Worm (Caenorhabditis elegans): ENCODE measurements around the gene C28G1.10.
A peak's percentile ranks its signal among the peaks of the same experiment; 100 is the strongest.

The C28G1.10 gene

ce11 chrX:8805475-8805874, 41.4 kb upstream of the C28G1.10 start:
- TF ChIP-seq php-3 (GFP tag; IDR thresholded peaks at IDR 0.05) (no peak), gei-8 (GFP tag; optimal IDR thresholded peaks at IDR 0.05) (no peak), hlh-11 (tag; optimal IDR thresholded peaks at IDR 0.05) (no peak), cey-2 (tag; optimal IDR thresholded peaks at IDR 0.05; ENCODE audit: borderline replicate concordance, insufficient read depth) (no peak), F44E2.7 (GFP tag; IDR thresholded peaks at IDR 0.05) (no peak), ztf-11 (tag; optimal IDR thresholded peaks at IDR 0.05) (no peak), spr-3 (GFP tag; optimal IDR thresholded peaks at IDR 0.05) (no peak), ceh-28 (tag; optimal IDR thresholded peaks at IDR 0.05) (no peak), aha-1 (tag) (peak; percentile 71), ceh-62 (tag; optimal IDR thresholded peaks at IDR 0.05) (no peak), F26F4.8 (GFP tag; conservative IDR thresholded peaks at IDR 0.05) (no peak), pqm-1 (tag; optimal IDR thresholded peaks at IDR 0.05) (no peak), nhr-42 (GFP tag; IDR thresholded peaks at IDR 0.05) (no peak), lin-15B (tag; optimal IDR thresholded peaks at IDR 0.05) (no peak), dmd-6 (GFP tag; IDR thresholded peaks at IDR 0.05) (no peak), unc-39 (tag; optimal IDR thresholded peaks at IDR 0.05) (no peak), lin-39 (tag; optimal IDR thresholded peaks at IDR 0.05) (no peak), nhr-11 (tag; optimal IDR thresholded peaks at IDR 0.05) (no peak), spr-1 (tag; optimal IDR thresholded peaks at IDR 0.05) (no peak), lir-3 (tag; optimal IDR thresholded peaks at IDR 0.05) (no peak), Y5F2A.4 (GFP tag; optimal IDR thresholded peaks at IDR 0.05) (no peak), egl-43 (GFP tag; IDR thresholded peaks at IDR 0.05) (0 out of 2 replicates have a peak, but pooled peaks have one; percentile 20), daf-16 (GFP tag; optimal IDR thresholded peaks at IDR 0.05) (no peak), daf-16 (tag; optimal IDR thresholded peaks at IDR 0.05) (no peak), duxl-1 (tag; optimal IDR thresholded peaks at IDR 0.05; ENCODE audit: poor library complexity) (no peak), lin-1 (GFP tag; IDR thresholded peaks at IDR 0.05) (no peak), set-16 (GFP tag; IDR thresholded peaks at IDR 0.05) (peak; percentile 97)

ce11 chrX:8806070-8806799, 40.7 kb upstream of the C28G1.10 start, which contains the start of gene R04E5.8:
TSS of gene R04E5.8 (minus strand) at chrX:8806120.
- peak; percentile 39 for TF ChIP-seq aha-1 (tag)
- TF ChIP-seq ctbp-1 (GFP tag; IDR thresholded peaks at IDR 0.05): peak; percentile 77
- no peak for TF ChIP-seq ZK337.2 (GFP tag; IDR thresholded peaks at IDR 0.05)
- TF ChIP-seq hlh-30 (tag; optimal IDR thresholded peaks at IDR 0.05; ENCODE audit: insufficient read depth): peak; percentile 84
- peak in 1 of 2 experiments; percentile 78 for TF ChIP-seq mdl-1 (tag; optimal IDR thresholded peaks at IDR 0.05)
- peak; percentile 93 for TF ChIP-seq set-16 (GFP tag; IDR thresholded peaks at IDR 0.05)
- TF ChIP-seq lin-38 (GFP tag; IDR thresholded peaks at IDR 0.05): peak; percentile 25; the same call in 1 of the 2 replicates
- peak in 1 of 2 experiments; percentile 48 for TF ChIP-seq hif-1 (tag; optimal IDR thresholded peaks at IDR 0.05)
- peak; percentile 51 for TF ChIP-seq mep-1 (tag; optimal IDR thresholded peaks at IDR 0.05)
- TF ChIP-seq ceh-20 (GFP tag; IDR thresholded peaks at IDR 0.05): 0 out of 2 replicates have a peak, but pooled peaks have one; percentile 27
- TF ChIP-seq rbr-2 (tag; optimal IDR thresholded peaks at IDR 0.05): peak; percentile 73
- TF ChIP-seq dmd-6 (GFP tag; IDR thresholded peaks at IDR 0.05): 0 out of 2 replicates have a peak, but pooled peaks have one; percentile 14
- TF ChIP-seq ceh-44 (GFP tag; IDR thresholded peaks at IDR 0.05): 0 out of 2 replicates have a peak, but pooled peaks have one; percentile 4
- TF ChIP-seq F37D6.2 (tag; optimal IDR thresholded peaks at IDR 0.05): peak; percentile 38
- peak; percentile 77; the same call in 1 of the 2 replicates for TF ChIP-seq egl-43 (GFP tag; IDR thresholded peaks at IDR 0.05)
- TF ChIP-seq php-3 (GFP tag; IDR thresholded peaks at IDR 0.05): 0 out of 2 replicates have a peak, but pooled peaks have one; percentile 22
- no peak for TF ChIP-seq nhr-48 (tag; optimal IDR thresholded peaks at IDR 0.05)
- peak; percentile 25 for TF ChIP-seq nhr-11 (tag; optimal IDR thresholded peaks at IDR 0.05)
- TF ChIP-seq daf-12 (tag; optimal IDR thresholded peaks at IDR 0.05): no peak
- TF ChIP-seq Y48G9A.11 (GFP tag; IDR thresholded peaks at IDR 0.05): no peak
- TF ChIP-seq mxl-3 (GFP tag; optimal IDR thresholded peaks at IDR 0.05): peak; percentile 72
- peak; percentile 58 for TF ChIP-seq hmg-1.1 (GFP tag; IDR thresholded peaks at IDR 0.05)
- peak; percentile 14 for TF ChIP-seq hlh-11 (tag; optimal IDR thresholded peaks at IDR 0.05)
- peak in 1 of 2 experiments; percentile 38 for TF ChIP-seq lsy-2 (tag; optimal IDR thresholded peaks at IDR 0.05)
- no peak for TF ChIP-seq saeg-2 (GFP tag; IDR thresholded peaks at IDR 0.05)

Measured in whole organism, L4 larva.